Worm (Caenorhabditis elegans) whole organism, L3 larva: ENCODE measurements around the gene hip-1.

Experiments used
- ceh-82 ChIP-seq: fragments of 150-350 bp; optimal IDR thresholded peaks from 2 replicates; lab custom pipeline; 2014; ENCODE audit warnings: missing biosample characterization, missing genetic modification characterization
- elt-1 ChIP-seq: fragments of 150-350 bp; optimal IDR thresholded peaks from 2 replicates; lab custom pipeline; 2014; ENCODE audit warnings: missing biosample characterization, missing genetic modification characterization
- fkh-10 ChIP-seq: sonication (generic microtip); optimal IDR thresholded peaks from 2 replicates; lab custom pipeline; 2017; ENCODE audit warnings: missing biosample characterization, missing genetic modification reagents, missing genetic modification characterization
- zag-1 ChIP-seq: fragments of 150-350 bp; optimal IDR thresholded peaks from 2 replicates; lab custom pipeline; 2014; ENCODE audit warnings: missing biosample characterization, missing genetic modification characterization

ce11 chrIII:13641588-13641987 is 19.3 kb upstream of the hip-1 start, which contains the start of gene acbp-5:
- TF ChIP-seq zag-1 (tag; lab: Kevin White, UChicago): no peak
- TF ChIP-seq fkh-10 (GFP tag; lab: Kevin White, UChicago): no peak
- no peak for TF ChIP-seq elt-1 (tag; lab: Kevin White, UChicago)
- no peak for TF ChIP-seq ceh-82
